Worm (Caenorhabditis elegans): ENCODE results near the gene K02G10.15.

The K02G10.15 gene

DNA sequence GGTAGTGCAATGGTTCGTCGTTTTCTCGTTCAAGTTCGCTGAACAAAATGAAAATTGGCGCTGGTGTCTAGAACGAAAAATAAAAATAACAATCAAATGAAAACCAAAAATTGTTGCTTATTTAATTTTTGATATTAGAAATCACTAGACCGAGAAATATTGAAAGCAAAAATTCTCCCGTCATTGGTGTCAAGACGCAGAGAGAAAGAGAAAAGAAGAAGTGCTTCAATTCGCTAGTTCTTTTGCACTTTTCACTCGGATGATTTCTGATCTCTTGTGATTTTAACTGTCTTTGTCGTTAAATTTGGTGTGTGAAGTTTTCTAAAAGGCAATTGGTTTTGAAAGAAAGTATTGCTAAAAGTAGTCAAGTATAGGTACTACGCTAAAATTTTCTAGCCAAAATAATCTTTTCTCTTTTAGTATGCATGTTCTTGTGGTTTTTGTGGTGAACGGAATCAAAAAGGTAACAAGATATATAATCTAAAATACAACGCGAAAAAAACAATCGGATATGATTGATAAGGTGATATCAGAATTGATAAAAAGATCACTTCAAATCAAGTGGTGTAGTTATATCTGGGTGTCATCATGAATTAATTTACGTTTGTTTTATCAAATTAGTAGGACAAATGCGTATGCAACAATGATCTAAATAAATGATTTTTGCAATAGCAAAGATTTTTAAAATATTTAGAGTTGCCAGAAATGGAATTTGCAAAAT, 19.4 kb downstream of the K02G10.15 start:
- no peak for TF ChIP-seq ZK185.1 (tag; optimal IDR thresholded peaks at IDR 0.05; ENCODE audit: poor library complexity, severe bottlenecking)
- no peak for TF ChIP-seq madf-8 (GFP tag; conservative IDR thresholded peaks at IDR 0.05)
- TF ChIP-seq egrh-3 (GFP tag; IDR thresholded peaks at IDR 0.05) = no peak
- no peak for TF ChIP-seq atf-7 (tag; optimal IDR thresholded peaks at IDR 0.05)
- no peak for TF ChIP-seq B0035.1 (tag; optimal IDR thresholded peaks at IDR 0.05)
- no peak for TF ChIP-seq nfyb-1 (GFP tag; IDR thresholded peaks at IDR 0.05)
- TF ChIP-seq zim-3 (tag; optimal IDR thresholded peaks at IDR 0.05) = no peak
- TF ChIP-seq B0336.3 (GFP tag; IDR thresholded peaks at IDR 0.05) = no peak
- TF ChIP-seq ceh-40 (GFP tag; IDR thresholded peaks at IDR 0.05) = no peak
- no peak for TF ChIP-seq tbx-9 (tag; optimal IDR thresholded peaks at IDR 0.05; ENCODE audit: borderline replicate concordance)
- TF ChIP-seq attf-5 (GFP tag; optimal IDR thresholded peaks at IDR 0.05) = no peak
- no peak for TF ChIP-seq let-607 (tag; optimal IDR thresholded peaks at IDR 0.05)
- no peak for TF ChIP-seq ceh-27 (GFP tag; optimal IDR thresholded peaks at IDR 0.05)
- TF ChIP-seq madf-10 (tag; optimal IDR thresholded peaks at IDR 0.05) = no peak

ce11 chrX:4662293-4662825, 20.2 kb downstream of the K02G10.15 start:
- TF ChIP-seq aptf-2 (GFP tag; conservative IDR thresholded peaks at IDR 0.05) = no peak
- TF ChIP-seq T26A5.8 (tag; optimal IDR thresholded peaks at IDR 0.05) = no peak
- TF ChIP-seq ztf-26 (tag; optimal IDR thresholded peaks at IDR 0.05) = peak; percentile 39
- TF ChIP-seq ceh-58 (GFP tag; IDR thresholded peaks at IDR 0.05) = no peak
- TF ChIP-seq cebp-1 (GFP tag; IDR thresholded peaks at IDR 0.05) = peak; percentile 96
- TF ChIP-seq cebp-1 (tag; optimal IDR thresholded peaks at IDR 0.05) = peak; percentile 98
- no peak for TF ChIP-seq repo-1 (tag; optimal IDR thresholded peaks at IDR 0.05)
- no peak for TF ChIP-seq F22D6.2 (tag; optimal IDR thresholded peaks at IDR 0.05)
- TF ChIP-seq T07F8.4 (tag; optimal IDR thresholded peaks at IDR 0.05) = no peak
- no peak for TF ChIP-seq F33H1.4 (GFP tag; IDR thresholded peaks at IDR 0.05)
- no peak for TF ChIP-seq lsl-1 (GFP tag; optimal IDR thresholded peaks at IDR 0.05)
- TF ChIP-seq F55B11.4 (tag; optimal IDR thresholded peaks at IDR 0.05; ENCODE audit: borderline replicate concordance, insufficient read depth) = no peak
- no peak for TF ChIP-seq ets-4 (GFP tag; optimal IDR thresholded peaks at IDR 0.05)
- no peak for TF ChIP-seq nfya-1 (tag; optimal IDR thresholded peaks at IDR 0.05; ENCODE audit: borderline replicate concordance, insufficient read depth)
- TF ChIP-seq attf-6 (GFP tag; IDR thresholded peaks at IDR 0.05) = no peak
- TF ChIP-seq B0336.3 (GFP tag; IDR thresholded peaks at IDR 0.05) = no peak
- TF ChIP-seq bed-1 (GFP tag; IDR thresholded peaks at IDR 0.05) = no peak
- no peak for TF ChIP-seq hsf-1 (GFP tag; IDR thresholded peaks at IDR 0.05)
- no peak for TF ChIP-seq egl-44 (GFP tag; IDR thresholded peaks at IDR 0.05)
- no peak for TF ChIP-seq madf-8 (GFP tag; conservative IDR thresholded peaks at IDR 0.05)
- peak; percentile 64 for TF ChIP-seq atf-7 (tag; optimal IDR thresholded peaks at IDR 0.05)
- peak; percentile 22 for TF ChIP-seq unc-62 (GFP tag; optimal IDR thresholded peaks at IDR 0.05)
- TF ChIP-seq ZK185.1 (tag; optimal IDR thresholded peaks at IDR 0.05; ENCODE audit: poor library complexity, severe bottlenecking) = peak; percentile 35
- TF ChIP-seq efl-1 (GFP tag; optimal IDR thresholded peaks at IDR 0.05) = no peak
- no peak for TF ChIP-seq let-607 (tag; optimal IDR thresholded peaks at IDR 0.05)
- TF ChIP-seq egl-18 (GFP tag; IDR thresholded peaks at IDR 0.05) = no peak
- peak; percentile 53 for TF ChIP-seq lin-40 (tag; optimal IDR thresholded peaks at IDR 0.05)
- no peak for TF ChIP-seq lsy-27 (tag; optimal IDR thresholded peaks at IDR 0.05; ENCODE audit: borderline replicate concordance, insufficient read depth)
- TF ChIP-seq xnd-1 (tag; optimal IDR thresholded peaks at IDR 0.05) = no peak
- no peak for TF ChIP-seq aptf-3 (GFP tag; IDR thresholded peaks at IDR 0.05)
- TF ChIP-seq ceh-27 (GFP tag; optimal IDR thresholded peaks at IDR 0.05) = peak; percentile 45
- no peak for TF ChIP-seq madf-10 (tag; optimal IDR thresholded peaks at IDR 0.05)
- TF ChIP-seq Y56A3A.18 (GFP tag; IDR thresholded peaks at IDR 0.05) = no peak
- no peak for TF ChIP-seq ceh-91 (GFP tag; IDR thresholded peaks at IDR 0.05)
- TF ChIP-seq him-1 (tag; optimal IDR thresholded peaks at IDR 0.05) = no peak
- no peak for TF ChIP-seq ztf-22 (GFP tag; optimal IDR thresholded peaks at IDR 0.05)
- TF ChIP-seq Y95B8A.8 (GFP tag; IDR thresholded peaks at IDR 0.05) = no peak
- peak; percentile 48 for TF ChIP-seq attf-5 (GFP tag; optimal IDR thresholded peaks at IDR 0.05)
- no peak for TF ChIP-seq F57C9.4 (tag; optimal IDR thresholded peaks at IDR 0.05)
